Fruit fly (Drosophila melanogaster) whole organism, pupa: ENCODE results near the gene CG11562.
A peak's percentile ranks its signal among the peaks of the same experiment; 100 is the strongest.

Source experiments
- CG10348 ChIP-seq: fragments of 200-800 bp; sonication (Bioruptor generic); IDR thresholded peaks from 2 replicates; pipeline ENCODE4 v1.3.6; 2022; ENCODE audit warnings: missing biosample characterization, missing genetic modification characterization
- CG12605 ChIP-seq: fragments of 200-800 bp; sonication (Bioruptor generic); IDR thresholded peaks from 2 replicates; pipeline ENCODE4 v1.3.6; 2022; ENCODE audit warnings: missing biosample characterization, missing genetic modification characterization
- CG13204 ChIP-seq: fragments of 200-800 bp; sonication (Bioruptor generic); optimal IDR thresholded peaks from 2 replicates; lab custom pipeline; 2018; ENCODE audit warnings: missing biosample characterization, mild to moderate bottlenecking, missing genetic modification characterization, moderate library complexity
- CG14655 ChIP-seq: fragments of 200-800 bp; sonication (Bioruptor generic); optimal IDR thresholded peaks from 3 replicates; lab custom pipeline; 2017; ENCODE audit warnings: mild to moderate bottlenecking, missing biosample characterization, missing genetic modification reagents, missing genetic modification characterization
- CG15710 ChIP-seq: fragments of 200-800 bp; sonication (Bioruptor generic); optimal IDR thresholded peaks from 2 replicates; lab custom pipeline; 2018; ENCODE audit warnings: missing biosample characterization, mild to moderate bottlenecking, missing genetic modification characterization, moderate library complexity
- CG17806 ChIP-seq: fragments of 200-800 bp; sonication (Bioruptor generic); optimal IDR thresholded peaks from 2 replicates; lab custom pipeline; 2018; ENCODE audit warnings: missing biosample characterization, mild to moderate bottlenecking, missing genetic modification characterization, moderate library complexity
- CG32121 ChIP-seq: fragments of 200-800 bp; sonication (Bioruptor generic); IDR thresholded peaks from 2 replicates; pipeline ENCODE4 v1.3.6; 2022; ENCODE audit warnings: missing biosample characterization, missing genetic modification characterization
- CG34367 ChIP-seq: fragments of 200-800 bp; sonication (Bioruptor generic); optimal IDR thresholded peaks from 2 replicates; lab custom pipeline; 2018; ENCODE audit warnings: missing biosample characterization, mild to moderate bottlenecking, missing genetic modification characterization
- CG4496 ChIP-seq: fragments of 200-800 bp; sonication (Bioruptor generic); IDR thresholded peaks from 3 replicates; pipeline ENCODE4 v1.3.6; 2022; ENCODE audit warnings: missing biosample characterization, missing genetic modification characterization
- CG8159 ChIP-seq: fragments of 200-800 bp; sonication (Bioruptor generic); optimal IDR thresholded peaks from 3 replicates; lab custom pipeline; 2018; ENCODE audit warnings: missing biosample characterization, mild to moderate bottlenecking, missing genetic modification characterization, moderate library complexity
- CG8301 ChIP-seq: fragments of 200-800 bp; sonication (Bioruptor generic); optimal IDR thresholded peaks from 2 replicates; lab custom pipeline; 2018; ENCODE audit warnings: missing biosample characterization, mild to moderate bottlenecking, missing genetic modification characterization
- CG9948 ChIP-seq: fragments of 200-800 bp; sonication (Bioruptor generic); optimal IDR thresholded peaks from 2 replicates; lab custom pipeline; 2018; ENCODE audit warnings: missing biosample characterization, mild to moderate bottlenecking, missing genetic modification characterization, moderate library complexity
- D1 ChIP-seq: fragments of 200-800 bp; sonication (Bioruptor generic); optimal IDR thresholded peaks from 2 replicates; lab custom pipeline; 2018; ENCODE audit warnings: missing biosample characterization, mild to moderate bottlenecking, missing genetic modification characterization, moderate library complexity
- EcR ChIP-seq: fragments of 200-800 bp; sonication (Bioruptor generic); optimal IDR thresholded peaks from 3 replicates; lab custom pipeline; 2019; ENCODE audit warnings: missing biosample characterization, missing genetic modification characterization, mild to moderate bottlenecking, moderate library complexity, missing genetic modification reagents
- Ets98B ChIP-seq: fragments of 200-800 bp; sonication (Bioruptor generic); IDR thresholded peaks from 2 replicates; pipeline ENCODE4 v1.3.6; 2022; ENCODE audit warnings: missing biosample characterization, missing genetic modification characterization
- Pif1A ChIP-seq: fragments of 200-800 bp; sonication (Bioruptor generic); optimal IDR thresholded peaks from 3 replicates; lab custom pipeline; 2016; ENCODE audit warnings: missing biosample characterization, missing genetic modification characterization
- Pif1B ChIP-seq: fragments of 200-800 bp; sonication (Bioruptor generic); optimal IDR thresholded peaks from 3 replicates; lab custom pipeline; 2016; ENCODE audit warnings: missing biosample characterization, missing genetic modification characterization
- Snoo ChIP-seq: fragments of 200-800 bp; sonication (Bioruptor generic); optimal IDR thresholded peaks from 3 replicates; lab custom pipeline; 2017; ENCODE audit warnings: missing biosample characterization, mild to moderate bottlenecking, missing genetic modification characterization, inconsistent platforms
- fd96Ca ChIP-seq: fragments of 200-800 bp; sonication (Bioruptor generic); IDR thresholded peaks from 3 replicates; pipeline ENCODE4 v1.3.6; 2022; ENCODE audit warnings: missing biosample characterization, missing genetic modification characterization
- gl ChIP-seq: fragments of 200-800 bp; sonication (Bioruptor generic); optimal IDR thresholded peaks from 2 replicates; lab custom pipeline; 2018; ENCODE audit warnings: missing biosample characterization, mild to moderate bottlenecking, missing genetic modification characterization
- rn ChIP-seq: fragments of 200-800 bp; sonication (Bioruptor generic); IDR thresholded peaks from 2 replicates; pipeline ENCODE4 v1.3.6; 2022; ENCODE audit warnings: missing biosample characterization, missing genetic modification characterization

Gene CG11562

dm6 chr2L:289044-289443 is 3.2 kb upstream of the CG11562 start, which contains the start of gene Amnionless:
Gene Amnionless (minus strand): TSS chr2L:289144.
- TF ChIP-seq CG8159: no peak
- no peak for TF ChIP-seq CG15710 (tag; lab: Kevin White, UChicago)
- TF ChIP-seq CG17806 (tag; lab: Kevin White, UChicago): no peak
- TF ChIP-seq Pif1B (GFP tag; lab: Kevin White, UChicago): no peak
- no peak for TF ChIP-seq Pif1A (GFP tag; lab: Kevin White, UChicago)
- no peak for TF ChIP-seq CG8301 (tag; lab: Kevin White, UChicago)
- TF ChIP-seq CG34367 (tag; lab: Kevin White, UChicago): no peak
- no peak for TF ChIP-seq fd96Ca (GFP tag; lab: Robert Waterston, UW)
- TF ChIP-seq, all 21 proteins: peak for 0

- TF ChIP-seq CG32121 (GFP tag; lab: Robert Waterston, UW) (no peak), CG8159 (no peak), EcR (peak; percentile 73)
- TF ChIP-seq, all 21 proteins: peak for 1
Measured at dm6 chr2L:290373-290772, 1.8 kb upstream of the CG11562 start.

dm6 chr2L:290949-291348 is 1.3 kb upstream of the CG11562 start:
- TF ChIP-seq Snoo (tag; lab: Kevin White, UChicago) (no peak), gl (no peak), CG4496 (GFP tag; lab: Robert Waterston, UW) (no peak), CG34367 (tag; lab: Kevin White, UChicago) (no peak), CG17806 (tag; lab: Kevin White, UChicago) (no peak), CG9948 (no peak), Pif1A (GFP tag; lab: Kevin White, UChicago) (no peak), CG8301 (tag; lab: Kevin White, UChicago) (no peak), CG10348 (GFP tag; lab: Robert Waterston, UW) (no peak), CG12605 (no peak), Ets98B (no peak), CG15710 (tag; lab: Kevin White, UChicago) (no peak), fd96Ca (GFP tag; lab: Robert Waterston, UW) (no peak), CG13204 (GFP tag; lab: Kevin White, UChicago) (no peak), EcR (no peak), Pif1B (GFP tag; lab: Kevin White, UChicago) (no peak), rn (GFP tag; lab: Robert Waterston, UW) (no peak), CG32121 (GFP tag; lab: Robert Waterston, UW) (no peak), D1 (tag; lab: Kevin White, UChicago) (no peak), CG14655 (GFP tag; lab: Kevin White, UChicago) (no peak)

dm6 chr2L:291657-292056 is 562 bp upstream of the CG11562 start, which contains the start of gene CG3625:
Gene CG3625 (minus strand): TSS chr2L:291795.
- TF ChIP-seq CG17806 (tag; lab: Kevin White, UChicago): no peak
- TF ChIP-seq fd96Ca (GFP tag; lab: Robert Waterston, UW): 0 out of 3 replicates have a peak, but pooled peaks have one; percentile 7
- 0 out of 3 replicates have a peak, but pooled peaks have one; percentile 25 for TF ChIP-seq CG4496 (GFP tag; lab: Robert Waterston, UW)
- TF ChIP-seq Pif1A (GFP tag; lab: Kevin White, UChicago): no peak

dm6 chr2L:294452-295362 is 2.5 kb downstream of the CG11562 start, which contains the start of the genes U2af38 and Stip1:
Gene U2af38 (minus strand): TSS chr2L:294681.
Gene Stip1 (plus strand): TSS chr2L:295122.
- TF ChIP-seq EcR: peak; percentile 99
- TF ChIP-seq CG8301 (tag; lab: Kevin White, UChicago): no peak

dm6 chr2L:297480-298284 is 5.5 kb downstream of the CG11562 start, which contains the start of gene Pi3K21B:
Gene Pi3K21B (plus strand): TSS chr2L:297880.
- no peak for TF ChIP-seq D1 (tag; lab: Kevin White, UChicago)
- TF ChIP-seq fd96Ca (GFP tag; lab: Robert Waterston, UW): peak; percentile 54; the same call in 1 of the 3 replicates
- TF ChIP-seq CG4496 (GFP tag; lab: Robert Waterston, UW): peak; percentile 85
- peak; percentile 48; the same call in 1 of the 2 replicates for TF ChIP-seq rn (GFP tag; lab: Robert Waterston, UW)
- peak; percentile 53 for TF ChIP-seq Pif1B (GFP tag; lab: Kevin White, UChicago)
- peak; percentile 83 for TF ChIP-seq Pif1A (GFP tag; lab: Kevin White, UChicago)
- peak; percentile 87 for TF ChIP-seq CG8159
- peak; percentile 71 for TF ChIP-seq CG8301 (tag; lab: Kevin White, UChicago)
- peak; percentile 75 for TF ChIP-seq CG17806 (tag; lab: Kevin White, UChicago)
- TF ChIP-seq CG13204 (GFP tag; lab: Kevin White, UChicago): no peak
- no peak for TF ChIP-seq CG14655 (GFP tag; lab: Kevin White, UChicago)
- TF ChIP-seq CG12605: peak; percentile 63
- peak; percentile 67; the same call in 1 of the 2 replicates for TF ChIP-seq CG32121 (GFP tag; lab: Robert Waterston, UW)
- no peak for TF ChIP-seq gl
- peak; percentile 83 for TF ChIP-seq CG9948
- TF ChIP-seq CG10348 (GFP tag; lab: Robert Waterston, UW): peak; percentile 79
- TF ChIP-seq Snoo (tag; lab: Kevin White, UChicago): peak; percentile 89
- peak; percentile 73 for TF ChIP-seq Ets98B
- no peak for TF ChIP-seq EcR
- peak; percentile 90 for TF ChIP-seq CG15710 (tag; lab: Kevin White, UChicago)
- peak; percentile 80 for TF ChIP-seq CG34367 (tag; lab: Kevin White, UChicago)
